Worm (Caenorhabditis elegans) whole organism, early embryonic: ENCODE data around the gene cmtr-2.

Experiments used
- B0310.2 ChIP-seq: sonication (generic microtip); optimal IDR thresholded peaks from 2 replicates; lab custom pipeline; 2016; ENCODE audit warnings: mild to moderate bottlenecking, missing genetic modification characterization, missing compliant biosample characterization
- F13C5.2 ChIP-seq: sonication (generic microtip); optimal IDR thresholded peaks from 2 replicates; lab custom pipeline; 2017; ENCODE audit warnings: mild to moderate bottlenecking, missing genetic modification characterization, inconsistent platforms, missing compliant biosample characterization
- ama-1 ChIP-seq: fragments of 150-350 bp; optimal IDR thresholded peaks from 2 replicates; lab custom pipeline; 2014
- ceh-13 ChIP-seq: fragments of 200-800 bp; sonication (Bioruptor generic); optimal IDR thresholded peaks from 2 replicates; lab custom pipeline; 2018; ENCODE audit warnings: mild to moderate bottlenecking, missing genetic modification characterization, missing compliant biosample characterization
- ceh-36 ChIP-seq: sonication (generic microtip); optimal IDR thresholded peaks from 2 replicates; lab custom pipeline; 2016; ENCODE audit warnings: missing genetic modification characterization, inconsistent platforms, missing compliant biosample characterization
- ets-7 ChIP-seq: sonication (generic microtip); optimal IDR thresholded peaks from 2 replicates; lab custom pipeline; 2016; ENCODE audit warnings: missing genotype, missing genetic modification characterization, missing compliant biosample characterization
- flt-1 ChIP-seq: fragments of 200-800 bp; sonication (Bioruptor generic); IDR thresholded peaks from 2 replicates; pipeline ENCODE4 v1.3.6; 2022; ENCODE audit warnings: missing genetic modification characterization, missing compliant biosample characterization
- hmbx-1 ChIP-seq: sonication (generic microtip); optimal IDR thresholded peaks from 2 replicates; lab custom pipeline; 2016; ENCODE audit warnings: mild to moderate bottlenecking, missing genetic modification characterization, missing compliant biosample characterization
- hmg-4 ChIP-seq: fragments of 200-800 bp; sonication (Bioruptor generic); optimal IDR thresholded peaks from 2 replicates; lab custom pipeline; 2018; ENCODE audit warnings: mild to moderate bottlenecking, missing genetic modification characterization, missing compliant biosample characterization
- hnd-1 ChIP-seq: sonication (generic microtip); optimal IDR thresholded peaks from 2 replicates; lab custom pipeline; 2016; ENCODE audit warnings: missing genetic modification characterization, missing compliant biosample characterization
- pes-1 ChIP-seq: fragments of 200-800 bp; sonication (Bioruptor generic); IDR thresholded peaks from 2 replicates; pipeline ENCODE4 v1.3.6; 2022; ENCODE audit warnings: missing genetic modification reagents, missing genetic modification characterization, missing compliant biosample characterization
- scrt-1 ChIP-seq: fragments of 200-800 bp; sonication (Bioruptor generic); IDR thresholded peaks from 2 replicates; pipeline ENCODE4 v1.3.6; 2022; ENCODE audit warnings: missing genetic modification characterization, missing compliant biosample characterization
- sea-1 ChIP-seq: fragments of 200-800 bp; sonication (Bioruptor generic); conservative IDR thresholded peaks from 2 replicates; pipeline ENCODE4 v1.3.6; 2022; ENCODE audit warnings: missing genetic modification characterization, missing compliant biosample characterization
- tbx-11 ChIP-seq: fragments of 200-800 bp; sonication (Bioruptor generic); IDR thresholded peaks from 2 replicates; pipeline ENCODE4 v1.3.6; 2022; ENCODE audit warnings: missing genetic modification characterization, missing compliant biosample characterization

ce11 chrIII:6639028-6639427 is 23.8 kb downstream of the cmtr-2 start:
- TF ChIP-seq flt-1 (no peak), ets-7 (tag; lab: Kevin White, UChicago) (no peak), ceh-13 (no peak), hnd-1 (no peak), F13C5.2 (tag; lab: Kevin White, UChicago) (no peak), ama-1 (lab: Kevin White, UChicago) (no peak), tbx-11 (GFP tag; lab: Robert Waterston, UW) (no peak), sea-1 (no peak), pes-1 (no peak), scrt-1 (GFP tag; lab: Robert Waterston, UW) (no peak), hmg-4 (GFP tag; lab: Kevin White, UChicago) (no peak), B0310.2 (tag; lab: Kevin White, UChicago) (no peak), ceh-36 (tag; lab: Kevin White, UChicago) (no peak), hmbx-1 (no peak)
